Worm (Caenorhabditis elegans): ENCODE results near the gene aat-4.
"Not testable (repeated sequence)": the region's sequence is repeated elsewhere in the genome, so short reads cannot be mapped to it uniquely, and the experiment has no call there.

ce11 chrIV:6253000-6253399 is 22.5 kb downstream of the aat-4 start, which contains the start of gene T13A10.2:
- TF ChIP-seq B0310.2 (tag; optimal IDR thresholded peaks at IDR 0.05); hnd-1 (tag; optimal IDR thresholded peaks at IDR 0.05); ama-1 (optimal IDR thresholded peaks at IDR 0.05); pes-1 (GFP tag; IDR thresholded peaks at IDR 0.05); tbx-11 (GFP tag; IDR thresholded peaks at IDR 0.05); flt-1 (GFP tag; IDR thresholded peaks at IDR 0.05); ets-7 (tag; optimal IDR thresholded peaks at IDR 0.05); ceh-36 (tag; optimal IDR thresholded peaks at IDR 0.05); sea-1 (GFP tag; conservative IDR thresholded peaks at IDR 0.05); tra-4 (tag; optimal IDR thresholded peaks at IDR 0.05); F13C5.2 (tag; optimal IDR thresholded peaks at IDR 0.05); ceh-13 (GFP tag; optimal IDR thresholded peaks at IDR 0.05); tbx-37 (GFP tag; conservative IDR thresholded peaks at IDR 0.05): not testable (repeated sequence)
